Worm (Caenorhabditis elegans): ENCODE measurements around the gene fbxc-21.

ce11 chrII:1644777-1645348 lies 47.9 kb downstream of the fbxc-21 start, which contains the start of gene ZC204.6:
- TF ChIP-seq nhr-28 (tag; optimal IDR thresholded peaks at IDR 0.05) = no peak
- TF ChIP-seq sptf-1 (tag; optimal IDR thresholded peaks at IDR 0.05) = no peak
- no peak for TF ChIP-seq nhr-2 (tag; optimal IDR thresholded peaks at IDR 0.05)
- TF ChIP-seq unc-39 (tag; optimal IDR thresholded peaks at IDR 0.05) = no peak
- no peak for TF ChIP-seq flh-1 (GFP tag; optimal IDR thresholded peaks at IDR 0.05)
